Fruit fly (Drosophila melanogaster): ENCODE data around the gene Osi4.

Gene Osi4

dm6 chr3R:6198488-6198892, 23.1 kb downstream of the Osi4 start, which contains the start of gene Osi24 (continued):
- TF ChIP-seq Dbx (GFP tag; IDR thresholded peaks at IDR 0.05): no peak
- TF ChIP-seq CG7786 (GFP tag; optimal IDR thresholded peaks at IDR 0.05): peak; percentile 17
- peak; percentile 34 for TF ChIP-seq CG15269 (tag; optimal IDR thresholded peaks at IDR 0.05)
- TF ChIP-seq caup (GFP tag; optimal IDR thresholded peaks at IDR 0.05; ENCODE audit: severe bottlenecking): no peak
- TF ChIP-seq gt (GFP tag; IDR thresholded peaks at IDR 0.05): no peak
- no peak for TF ChIP-seq sd (tag; optimal IDR thresholded peaks at IDR 0.05)
- no peak for TF ChIP-seq CG8765 (GFP tag; IDR thresholded peaks at IDR 0.05)
- no peak for TF ChIP-seq NFAT (GFP tag; IDR thresholded peaks at IDR 0.05)
- TF ChIP-seq Rx (GFP tag; IDR thresholded peaks at IDR 0.05): peak; percentile 67
- no peak for TF ChIP-seq Atf3 (GFP tag; optimal IDR thresholded peaks at IDR 0.05)
- TF ChIP-seq MTF-1 (GFP tag; optimal IDR thresholded peaks at IDR 0.05; ENCODE audit: borderline replicate concordance): no peak
- no peak for TF ChIP-seq CG15011 (GFP tag; optimal IDR thresholded peaks at IDR 0.05)
- TF ChIP-seq CG10147 (GFP tag; optimal IDR thresholded peaks at IDR 0.05): no peak
- no peak for TF ChIP-seq CG6791 (GFP tag; IDR thresholded peaks at IDR 0.05; ENCODE audit: partially characterized antibody)
- no peak for TF ChIP-seq CG8924 (tag; optimal IDR thresholded peaks at IDR 0.05)
- TF ChIP-seq CG4854 (GFP tag; optimal IDR thresholded peaks at IDR 0.05): no peak
- TF ChIP-seq CG8944 (GFP tag; optimal IDR thresholded peaks at IDR 0.05): peak; percentile 27
- TF ChIP-seq croc (GFP tag; conservative IDR thresholded peaks at IDR 0.05): peak; percentile 39; the same call in 1 of the 3 replicates
- no peak for TF ChIP-seq D (optimal IDR thresholded peaks at IDR 0.05)
- no peak for TF ChIP-seq D (GFP tag; optimal IDR thresholded peaks at IDR 0.05)
- peak; percentile 54 for TF ChIP-seq CG7839 (tag; optimal IDR thresholded peaks at IDR 0.05)
- TF ChIP-seq vvl (GFP tag; IDR thresholded peaks at IDR 0.05): peak; percentile 86
- TF ChIP-seq lmd (GFP tag; IDR thresholded peaks at IDR 0.05): peak; percentile 52
- no peak for TF ChIP-seq CkIIα-i1 (GFP tag; IDR thresholded peaks at IDR 0.05)
- TF ChIP-seq nmo (GFP tag; optimal IDR thresholded peaks at IDR 0.05): peak; percentile 56
- TF ChIP-seq CG15601 (tag; optimal IDR thresholded peaks at IDR 0.05): peak; percentile 15
- no peak for TF ChIP-seq CG17802 (tag; optimal IDR thresholded peaks at IDR 0.05)
- TF ChIP-seq ci (GFP tag; IDR thresholded peaks at IDR 0.05): peak; percentile 86
- TF ChIP-seq cato (GFP tag; optimal IDR thresholded peaks at IDR 0.05; ENCODE audit: borderline replicate concordance): peak; percentile 9
- no peak for TF ChIP-seq CG30431 (GFP tag; optimal IDR thresholded peaks at IDR 0.05)
- TF ChIP-seq tna (GFP tag; IDR thresholded peaks at IDR 0.05; ENCODE audit: partially characterized antibody): no peak
- no peak for TF ChIP-seq ash1 (GFP tag; optimal IDR thresholded peaks at IDR 0.05)
- no peak for TF ChIP-seq hb (GFP tag; IDR thresholded peaks at IDR 0.05; ENCODE audit: partially characterized antibody)
- TF ChIP-seq CG1647 (GFP tag; optimal IDR thresholded peaks at IDR 0.05): no peak
- TF ChIP-seq CG2116 (GFP tag; optimal IDR thresholded peaks at IDR 0.05): no peak
- TF ChIP-seq az2 (GFP tag; optimal IDR thresholded peaks at IDR 0.05): peak; percentile 39
- peak; percentile 46 for TF ChIP-seq CG7556 (GFP tag; optimal IDR thresholded peaks at IDR 0.05)
- TF ChIP-seq CG10543 (GFP tag; optimal IDR thresholded peaks at IDR 0.05): no peak
- TF ChIP-seq CG14667 (GFP tag; IDR thresholded peaks at IDR 0.05): peak; percentile 55
- peak; percentile 2 for TF ChIP-seq CG12104 (GFP tag; optimal IDR thresholded peaks at IDR 0.05)
- TF ChIP-seq Drgx (GFP tag; IDR thresholded peaks at IDR 0.05): peak; percentile 88
- no peak for TF ChIP-seq slp2 (GFP tag; optimal IDR thresholded peaks at IDR 0.05)
- TF ChIP-seq CG2120 (GFP tag; optimal IDR thresholded peaks at IDR 0.05): peak; percentile 52
- peak; percentile 59; the same call in 1 of the 2 replicates for TF ChIP-seq CG32767 (GFP tag; IDR thresholded peaks at IDR 0.05)
- TF ChIP-seq Blimp-1 (GFP tag; optimal IDR thresholded peaks at IDR 0.05): peak; percentile 62
- TF ChIP-seq chn (GFP tag; optimal IDR thresholded peaks at IDR 0.05): peak; percentile 35
- peak; percentile 27 for TF ChIP-seq CG12659 (GFP tag; optimal IDR thresholded peaks at IDR 0.05)
- peak; percentile 62; the same call in 1 of the 2 replicates for TF ChIP-seq sens-2 (GFP tag; IDR thresholded peaks at IDR 0.05)
- TF ChIP-seq tx (GFP tag; optimal IDR thresholded peaks at IDR 0.05): no peak
- TF ChIP-seq Pdp1 (GFP tag; optimal IDR thresholded peaks at IDR 0.05): peak; percentile 37 to 41
- no peak for TF ChIP-seq Lhr (GFP tag; optimal IDR thresholded peaks at IDR 0.05)

Measured in whole organism, embryonic.